Worm (Caenorhabditis elegans) whole organism, L3 larva: ENCODE results near the gene nrps-1.

Experiments
- ZK546.5 ChIP-seq: sonication (generic microtip); optimal IDR thresholded peaks from 2 replicates; lab custom pipeline; 2017; ENCODE audit warnings: missing biosample characterization, missing genetic modification characterization
- ama-1 ChIP-seq: fragments of 150-350 bp; optimal IDR thresholded peaks from 2 replicates; lab custom pipeline; 2018
- elt-2 ChIP-seq: sonication (generic microtip); optimal IDR thresholded peaks from 2 replicates; lab custom pipeline; 2016; ENCODE audit warnings: missing genetic modification reagents, mild to moderate bottlenecking, missing genetic modification characterization, missing compliant biosample characterization
- nhr-11 ChIP-seq: fragments of 150-350 bp; optimal IDR thresholded peaks from 2 replicates; lab custom pipeline; 2014; ENCODE audit warnings: missing biosample characterization, missing genetic modification characterization
- tbx-2 ChIP-seq: sonication (generic microtip); optimal IDR thresholded peaks from 2 replicates; lab custom pipeline; 2016; ENCODE audit warnings: mild to moderate bottlenecking, missing genetic modification characterization, missing compliant biosample characterization
- unc-39 ChIP-seq: sonication (generic microtip); optimal IDR thresholded peaks from 4 replicates; lab custom pipeline; 2017; ENCODE audit warnings: missing biosample characterization, missing genetic modification characterization
- unc-62 ChIP-seq: fragments of 150-350 bp; sonication (generic microtip); optimal IDR thresholded peaks from 4 replicates; lab custom pipeline; 2014; ENCODE audit warnings: missing biosample characterization, missing genetic modification reagents, missing genetic modification characterization
- ztf-11 ChIP-seq: fragments of 150-350 bp; optimal IDR thresholded peaks from 2 replicates; lab custom pipeline; 2014; ENCODE audit warnings: missing biosample characterization, missing genetic modification characterization

ce11 chrIII:11488662-11489349 is 45.7 kb upstream of the nrps-1 start:
- TF ChIP-seq ZK546.5 (no peak), ztf-11 (tag; lab: Kevin White, UChicago) (no peak), unc-39 (tag; lab: Kevin White, UChicago) (no peak), nhr-11 (no peak), unc-62 (no peak), elt-2 (tag; lab: Kevin White, UChicago) (no peak), ama-1 (lab: Kevin White, UChicago) (no peak), tbx-2 (tag; lab: Kevin White, UChicago) (no peak)
